Fruit fly (Drosophila melanogaster) ovary, adult (tissue): ENCODE data around the gene Ccp84Af.

ENCODE experiments used
- CG17801 ChIP-seq: fragments of 200-800 bp; optimal IDR thresholded peaks from 2 replicates; lab custom pipeline; 2019; ENCODE audit warnings: missing biosample characterization, mild to moderate bottlenecking, missing genetic modification characterization, moderate library complexity; ENCODE audit not compliant: partially characterized antibody

The Ccp84Af gene

DNA sequence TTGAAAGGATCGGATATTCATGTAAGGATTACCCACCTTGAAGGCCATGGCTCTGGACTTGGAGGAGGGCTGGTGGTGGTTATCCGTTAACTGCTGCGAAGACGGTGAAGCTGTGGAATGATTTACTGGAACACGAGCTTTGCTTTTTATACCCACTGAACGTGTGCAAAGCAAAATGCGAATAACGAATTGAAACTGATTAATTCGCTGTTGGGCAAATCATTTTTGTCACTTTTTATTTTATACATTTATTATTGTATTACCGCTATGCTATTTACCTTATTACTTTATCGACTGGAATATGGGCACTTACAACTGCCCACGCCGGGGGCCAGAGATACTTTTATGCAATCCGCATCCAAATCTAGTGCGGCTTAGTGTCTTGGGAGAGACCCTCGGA, at the start of gene Ccp84Af:
TSS of gene Ccp84Af (minus strand) at position 101 of the 400 bp plus-strand sequence.
- no peak for TF ChIP-seq CG17801 (GFP tag; lab: Kevin White, UChicago)

DNA sequence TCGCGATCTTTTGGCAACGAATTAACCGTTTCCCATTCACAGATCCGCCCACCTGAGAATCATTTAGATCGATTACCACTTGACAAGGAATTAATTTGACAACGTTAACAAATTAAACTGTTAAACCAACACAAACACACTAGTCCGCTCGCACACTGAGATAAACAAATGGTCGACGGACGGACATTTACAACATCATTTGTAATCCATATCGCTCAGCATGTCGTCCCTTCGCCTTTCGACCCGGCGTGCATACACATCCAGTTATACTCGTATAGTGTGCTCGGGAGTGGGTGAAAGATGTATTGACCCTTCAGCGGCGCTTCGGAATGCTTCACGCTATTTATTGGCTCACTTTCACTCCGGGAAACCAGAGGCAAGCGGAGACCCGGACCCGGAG, 45.7 kb upstream of the Ccp84Af start:
- no peak for TF ChIP-seq CG17801 (GFP tag; lab: Kevin White, UChicago)

- TF ChIP-seq CG17801 (GFP tag; lab: Kevin White, UChicago) = no peak
These were observed 36.1 kb upstream of the Ccp84Af start for dm6 chr3R:6726119-6726518.

dm6 chr3R:6723537-6724171, 33.6 kb upstream of the Ccp84Af start:
- TF ChIP-seq CG17801 (GFP tag; lab: Kevin White, UChicago) = no peak

DNA sequence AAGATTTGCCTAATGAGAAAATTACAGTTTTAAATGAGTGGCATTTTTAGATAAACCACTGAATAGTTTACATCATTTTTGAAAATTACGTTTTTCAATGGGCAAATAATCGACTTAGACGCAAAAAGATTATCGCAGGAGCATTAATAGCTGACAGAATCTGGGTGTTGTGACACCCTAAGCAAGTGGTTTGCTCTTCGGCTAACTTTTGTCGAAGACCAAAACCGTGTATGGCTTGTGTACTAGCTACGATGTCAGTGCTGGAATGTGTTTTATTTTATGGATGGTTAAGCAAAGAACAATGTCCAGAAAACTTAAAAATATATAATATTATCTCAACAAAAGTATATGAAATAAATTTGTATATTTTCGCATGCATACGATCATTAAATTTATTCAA, 18.8 kb upstream of the Ccp84Af start:
- no peak for TF ChIP-seq CG17801 (GFP tag; lab: Kevin White, UChicago)

DNA sequence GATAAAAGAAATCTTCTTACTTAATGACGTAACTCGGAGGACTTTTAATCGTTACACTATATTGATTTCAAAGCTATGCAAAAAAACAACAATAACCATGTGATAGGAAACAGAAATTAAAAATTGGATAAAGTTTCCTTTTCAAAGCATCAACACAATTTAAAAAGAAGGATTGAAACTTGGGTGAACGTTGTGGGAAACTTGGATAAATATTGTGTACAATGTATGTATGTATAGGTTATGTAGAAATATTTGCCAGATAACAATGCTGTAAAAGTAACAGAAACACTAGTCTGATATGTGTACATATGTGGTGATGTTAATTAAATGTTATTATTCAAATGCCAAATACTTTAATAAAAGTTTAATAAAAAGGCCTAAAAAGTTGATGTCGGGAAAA, 16.3 kb upstream of the Ccp84Af start:
- TF ChIP-seq CG17801 (GFP tag; lab: Kevin White, UChicago) = no peak

- no peak for TF ChIP-seq CG17801 (GFP tag; lab: Kevin White, UChicago)
These were observed 13.7 kb upstream of the Ccp84Af start, which contains the start of gene Ccp84Aa for dm6 chr3R:6703784-6704183. TSS of gene Ccp84Aa (plus strand) at chr3R:6704084.

DNA sequence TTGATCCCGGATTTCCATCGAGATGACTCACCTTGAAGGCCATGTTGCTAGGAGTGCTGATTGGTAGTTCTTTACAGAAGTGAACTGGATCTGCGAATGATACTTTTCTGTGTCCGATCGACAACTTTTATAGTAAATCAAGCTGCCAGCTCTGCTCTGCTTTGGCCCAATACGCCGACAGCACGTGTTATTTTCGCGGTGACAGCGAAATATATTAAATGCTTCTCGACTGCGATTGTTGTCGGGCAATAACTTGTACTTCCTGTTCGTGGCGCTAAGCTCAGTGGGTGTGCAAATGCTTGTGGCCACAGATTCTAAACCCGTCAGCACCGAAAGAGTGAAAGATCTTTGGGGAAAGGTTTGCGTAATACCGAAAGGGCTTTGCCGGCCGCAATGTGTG, 12.7 kb upstream of the Ccp84Af start, which contains the start of gene Ccp84Ab:
TSS of gene Ccp84Ab (minus strand) at position 101 of the 400 bp plus-strand sequence.
- TF ChIP-seq CG17801 (GFP tag; lab: Kevin White, UChicago) = no peak

DNA sequence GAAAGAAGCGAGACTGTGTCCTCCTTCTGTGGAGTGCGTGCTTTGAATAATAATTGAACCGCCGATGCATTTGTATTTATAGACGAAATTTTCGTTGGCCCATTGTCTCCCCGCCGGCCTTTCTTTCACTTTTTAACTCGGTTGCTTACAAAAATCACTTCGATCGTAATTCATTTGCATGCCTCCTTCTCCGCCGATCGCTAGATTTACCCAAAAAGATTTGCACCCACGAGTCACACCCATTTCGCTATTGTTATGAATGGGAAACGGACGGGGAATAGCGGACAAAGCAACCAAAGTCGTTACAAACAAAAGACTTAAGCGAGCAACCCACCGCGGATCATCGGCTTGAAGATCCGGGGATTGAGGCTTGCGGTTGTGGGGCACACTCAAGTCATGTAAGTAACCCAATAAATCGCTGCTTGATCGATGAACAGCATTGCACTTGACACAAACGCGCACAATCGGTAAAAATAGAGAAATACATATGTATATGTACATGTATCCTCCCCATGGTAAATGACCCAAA, 6.2 kb upstream of the Ccp84Af start, which contains the start of gene Ccp84Ac:
TSS of gene Ccp84Ac (minus strand) at position 51 of the 529 bp plus-strand sequence.
- no peak for TF ChIP-seq CG17801 (GFP tag; lab: Kevin White, UChicago)

dm6 chr3R:6692432-6692831, 2.4 kb upstream of the Ccp84Af start, which contains the start of gene Ccp84Ad:
TSS of gene Ccp84Ad (plus strand) at chr3R:6692732.
- TF ChIP-seq CG17801 (GFP tag; lab: Kevin White, UChicago) = no peak

- no peak for TF ChIP-seq CG17801 (GFP tag; lab: Kevin White, UChicago)
These were observed 1.6 kb upstream of the Ccp84Af start, which contains the start of gene Ccp84Ae for dm6 chr3R:6691658-6692057. TSS of gene Ccp84Ae (minus strand) at chr3R:6691758.

dm6 chr3R:6688160-6688559, 1.9 kb downstream of the Ccp84Af start:
- TF ChIP-seq CG17801 (GFP tag; lab: Kevin White, UChicago) = no peak

DNA sequence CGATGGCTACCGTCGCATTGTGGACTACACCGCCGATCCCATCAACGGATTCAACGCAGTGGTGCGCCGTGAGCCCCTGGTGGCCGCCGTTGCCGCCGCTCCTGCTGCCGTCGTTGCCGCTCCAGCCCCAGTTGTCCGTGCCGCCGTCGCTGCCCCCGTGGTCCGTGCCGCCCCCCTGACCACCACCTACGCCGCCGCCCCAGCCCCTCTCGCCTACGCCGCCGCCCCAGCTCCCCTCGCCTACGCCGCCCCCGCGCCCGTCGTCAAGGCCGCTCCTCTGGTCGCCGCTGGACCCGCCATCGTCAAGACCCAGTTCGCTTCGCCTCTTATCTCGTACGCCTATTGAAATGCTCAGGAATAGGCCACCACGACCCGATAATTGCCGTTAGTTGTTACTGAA, 2.8 kb downstream of the Ccp84Af start:
- TF ChIP-seq CG17801 (GFP tag; lab: Kevin White, UChicago) = no peak

- TF ChIP-seq CG17801 (GFP tag; lab: Kevin White, UChicago) = no peak
These were observed 3.6 kb downstream of the Ccp84Af start, which contains the start of gene Ccp84Ag for dm6 chr3R:6686428-6686827. TSS of gene Ccp84Ag (plus strand) at chr3R:6686728.

dm6 chr3R:6684145-6684544, 5.9 kb downstream of the Ccp84Af start, which contains the start of gene Edg84A:
TSS of gene Edg84A (plus strand) at chr3R:6684445.
- TF ChIP-seq CG17801 (GFP tag; lab: Kevin White, UChicago) = no peak

DNA sequence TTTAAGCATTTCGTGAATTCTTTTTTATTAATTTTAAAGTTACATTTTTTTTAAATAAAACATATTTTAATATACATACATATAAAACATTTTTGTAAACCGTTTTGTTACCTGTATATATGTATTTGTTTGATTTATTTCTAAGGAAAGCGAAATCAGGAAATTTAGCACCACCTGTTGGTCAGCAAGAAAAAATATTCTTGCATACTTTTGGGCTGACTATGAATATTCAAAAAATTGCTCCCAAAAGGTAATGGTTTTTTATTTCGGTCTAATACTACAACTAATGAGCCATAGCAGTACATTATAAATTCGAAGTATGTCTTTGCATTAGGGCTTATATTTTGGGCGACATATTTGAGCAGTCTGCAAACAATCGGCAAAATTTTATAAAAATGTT, 6.4 kb downstream of the Ccp84Af start:
- no peak for TF ChIP-seq CG17801 (GFP tag; lab: Kevin White, UChicago)
